Fruit fly (Drosophila melanogaster): ENCODE results near the gene rin.
A peak's percentile ranks its signal among the peaks of the same experiment; 100 is the strongest.

- peak; percentile 47; the same call in 1 of the 2 replicates for TF ChIP-seq CG10348 (GFP tag; IDR thresholded peaks at IDR 0.05)
- TF ChIP-seq CG15710 (tag; optimal IDR thresholded peaks at IDR 0.05): peak; percentile 60
- TF ChIP-seq Pif1A (GFP tag; optimal IDR thresholded peaks at IDR 0.05): peak; percentile 80
- TF ChIP-seq Snoo (tag; optimal IDR thresholded peaks at IDR 0.05): peak; percentile 62
- TF ChIP-seq rn (GFP tag; IDR thresholded peaks at IDR 0.05): peak; percentile 75
- no peak for TF ChIP-seq CG14655 (GFP tag; optimal IDR thresholded peaks at IDR 0.05)
- peak; percentile 94 for TF ChIP-seq CG4496 (GFP tag; IDR thresholded peaks at IDR 0.05)
- peak; percentile 23 for TF ChIP-seq gl (tag; optimal IDR thresholded peaks at IDR 0.05)
- peak; percentile 66 for TF ChIP-seq CG34367 (tag; optimal IDR thresholded peaks at IDR 0.05)
- peak; percentile 88 for TF ChIP-seq fd96Ca (GFP tag; IDR thresholded peaks at IDR 0.05)
These were observed 29.6 kb downstream of the rin start, which contains the start of the genes Lkb1 and CG9588 for dm6 chr3R:13676137-13677086.

Data from whole organism, pupa.